Fruit fly (Drosophila melanogaster) ovary, adult (tissue): ENCODE results near the gene lz.

Experiments
- CG17801 ChIP-seq: fragments of 200-800 bp; optimal IDR thresholded peaks from 2 replicates; lab custom pipeline; 2019; ENCODE audit warnings: missing biosample characterization, mild to moderate bottlenecking, missing genetic modification characterization, moderate library complexity; ENCODE audit not compliant: partially characterized antibody

Gene lz

dm6 chrX:9284024-9284738, at the start of gene lz:
Gene lz, plus strand, starts transcription at chrX:9284649.
- TF ChIP-seq CG17801 (GFP tag; lab: Kevin White, UChicago) = no peak

dm6 chrX:9236485-9236884, 48.0 kb upstream of the lz start, which contains the start of gene Ir8a:
Gene Ir8a, minus strand, starts transcription at chrX:9236585.
- no peak for TF ChIP-seq CG17801 (GFP tag; lab: Kevin White, UChicago)

dm6 chrX:9243417-9243884, 41.0 kb upstream of the lz start, which contains the start of the genes mxc and Larp7:
Gene mxc, minus strand, starts transcription at chrX:9243467.
Gene Larp7, plus strand, starts transcription at chrX:9243817.
- peak; percentile 72 for TF ChIP-seq CG17801 (GFP tag; lab: Kevin White, UChicago)

dm6 chrX:9247171-9247783, 37.2 kb upstream of the lz start, which contains the start of the genes amx and Dsor1:
Gene amx, minus strand, starts transcription at chrX:9247336.
Gene Dsor1, plus strand, starts transcription at chrX:9247342.
- no peak for TF ChIP-seq CG17801 (GFP tag; lab: Kevin White, UChicago)

- no peak for TF ChIP-seq CG17801 (GFP tag; lab: Kevin White, UChicago)
These were observed 36.4 kb upstream of the lz start for dm6 chrX:9248040-9248439.

dm6 chrX:9250161-9250831, 34.2 kb upstream of the lz start, which contains the start of gene CG17754:
Gene CG17754, plus strand, starts transcription at chrX:9250420.
- peak; percentile 62 for TF ChIP-seq CG17801 (GFP tag; lab: Kevin White, UChicago)

- TF ChIP-seq CG17801 (GFP tag; lab: Kevin White, UChicago) = no peak
These were observed 33.1 kb upstream of the lz start for dm6 chrX:9251212-9251877.

- TF ChIP-seq CG17801 (GFP tag; lab: Kevin White, UChicago) = no peak
These were observed 32.3 kb upstream of the lz start for dm6 chrX:9252051-9252708.

dm6 chrX:9255021-9255420, 29.4 kb upstream of the lz start:
- no peak for TF ChIP-seq CG17801 (GFP tag; lab: Kevin White, UChicago)

- TF ChIP-seq CG17801 (GFP tag; lab: Kevin White, UChicago) = peak; percentile 34
These were observed 28.4 kb upstream of the lz start, which contains the start of gene ric8a for dm6 chrX:9255964-9256520. Gene ric8a, plus strand, starts transcription at chrX:9256168.

- peak; percentile 15 for TF ChIP-seq CG17801 (GFP tag; lab: Kevin White, UChicago)
These were observed 18.4 kb upstream of the lz start for dm6 chrX:9266082-9266481.

dm6 chrX:9267598-9267997, 16.9 kb upstream of the lz start, which contains the start of gene Erk7:
Gene Erk7, minus strand, starts transcription at chrX:9267698.
- no peak for TF ChIP-seq CG17801 (GFP tag; lab: Kevin White, UChicago)

- no peak for TF ChIP-seq CG17801 (GFP tag; lab: Kevin White, UChicago)
These were observed 14.6 kb upstream of the lz start, which contains the start of gene CG17440 for dm6 chrX:9269825-9270224. Gene CG17440, minus strand, starts transcription at chrX:9269925.
